Fruit fly (Drosophila melanogaster): ENCODE measurements around the gene Acsf2.

Gene Acsf2

DNA sequence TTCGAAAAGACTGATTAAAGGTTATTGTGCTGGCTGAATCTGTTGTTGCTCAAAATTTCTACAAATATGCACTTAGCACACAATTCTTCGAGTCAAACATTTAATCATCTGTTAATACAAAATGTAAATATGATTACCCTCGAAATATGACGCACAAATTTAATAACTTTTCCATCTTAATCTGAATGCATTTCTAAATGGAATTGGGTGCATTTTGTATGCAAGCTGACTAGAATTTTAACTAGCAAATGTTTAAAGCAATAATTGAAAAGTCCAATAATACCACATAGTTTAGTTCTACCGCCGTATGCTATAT lies 3.4 kb downstream of the Acsf2 start (continued):
- TF ChIP-seq CG9876 (GFP tag; optimal IDR thresholded peaks at IDR 0.05), result no peak
- no peak for TF ChIP-seq Atf3 (GFP tag; optimal IDR thresholded peaks at IDR 0.05)
- TF ChIP-seq zen2 (GFP tag; IDR thresholded peaks at IDR 0.05; ENCODE audit: partially characterized antibody), result no peak
- no peak for TF ChIP-seq CG13624 (GFP tag; optimal IDR thresholded peaks at IDR 0.05)
- no peak for TF ChIP-seq Lhr (GFP tag; optimal IDR thresholded peaks at IDR 0.05)
- TF ChIP-seq unpg (GFP tag; optimal IDR thresholded peaks at IDR 0.05), result peak; percentile 9
- TF ChIP-seq CG7786 (GFP tag; optimal IDR thresholded peaks at IDR 0.05), result no peak
- TF ChIP-seq Fer1 (GFP tag; optimal IDR thresholded peaks at IDR 0.05), result no peak
- no peak for TF ChIP-seq sr (GFP tag; IDR thresholded peaks at IDR 0.05)
- peak; percentile 49 for TF ChIP-seq nau (GFP tag; optimal IDR thresholded peaks at IDR 0.05)
- no peak for TF ChIP-seq CG8089 (GFP tag; optimal IDR thresholded peaks at IDR 0.05)
- no peak for TF ChIP-seq tgo (GFP tag; IDR thresholded peaks at IDR 0.05)
- no peak for TF ChIP-seq Poxn (GFP tag; IDR thresholded peaks at IDR 0.05)
- TF ChIP-seq z (GFP tag; IDR thresholded peaks at IDR 0.05), result no peak
- no peak for TF ChIP-seq CG4424 (GFP tag; optimal IDR thresholded peaks at IDR 0.05)
- peak; percentile 86 for TF ChIP-seq Asciz (GFP tag; optimal IDR thresholded peaks at IDR 0.05)
- TF ChIP-seq CG17186 (GFP tag; optimal IDR thresholded peaks at IDR 0.05), result no peak
- TF ChIP-seq Bdp1 (GFP tag; optimal IDR thresholded peaks at IDR 0.05), result no peak
- TF ChIP-seq ken (GFP tag; IDR thresholded peaks at IDR 0.05), result no peak
- TF ChIP-seq D (optimal IDR thresholded peaks at IDR 0.05), result no peak
- TF ChIP-seq D (GFP tag; optimal IDR thresholded peaks at IDR 0.05), result peak; percentile 17
- no peak for TF ChIP-seq Hr78 (GFP tag; optimal IDR thresholded peaks at IDR 0.05)
- no peak for TF ChIP-seq ind (GFP tag; optimal IDR thresholded peaks at IDR 0.05)
- TF ChIP-seq CG11085 (GFP tag; IDR thresholded peaks at IDR 0.05), result no peak
- TF ChIP-seq B-H2 (GFP tag; optimal IDR thresholded peaks at IDR 0.05), result no peak
- no peak for TF ChIP-seq gcm (GFP tag; optimal IDR thresholded peaks at IDR 0.05)
- TF ChIP-seq fru (optimal IDR thresholded peaks at IDR 0.05), result no peak
- TF ChIP-seq gem (tag; optimal IDR thresholded peaks at IDR 0.05), result peak; percentile 39
- no peak for TF ChIP-seq phol (tag; optimal IDR thresholded peaks at IDR 0.05)
- TF ChIP-seq bsh (GFP tag; optimal IDR thresholded peaks at IDR 0.05), result peak in 1 of 2 experiments; percentile 66
- no peak for TF ChIP-seq cwo (GFP tag; optimal IDR thresholded peaks at IDR 0.05)
- TF ChIP-seq CG4854 (GFP tag; optimal IDR thresholded peaks at IDR 0.05), result no peak
- no peak for TF ChIP-seq CG11560 (tag; IDR thresholded peaks at IDR 0.05)
- peak; percentile 19 for TF ChIP-seq sens (GFP tag)
- no peak for TF ChIP-seq CG17612 (GFP tag; IDR thresholded peaks at IDR 0.05)
- TF ChIP-seq rib (GFP tag; IDR thresholded peaks at IDR 0.05), result no peak
- no peak for TF ChIP-seq p53 (GFP tag; optimal IDR thresholded peaks at IDR 0.05)
- TF ChIP-seq Eip74EF (GFP tag; optimal IDR thresholded peaks at IDR 0.05), result no peak
- TF ChIP-seq Mes4 (GFP tag; optimal IDR thresholded peaks at IDR 0.05), result no peak
- no peak for TF ChIP-seq ranshi (GFP tag; IDR thresholded peaks at IDR 0.05)
- TF ChIP-seq Dref (GFP tag; IDR thresholded peaks at IDR 0.05), result no peak
- TF ChIP-seq gsb-n (tag; optimal IDR thresholded peaks at IDR 0.05), result peak; percentile 63
- TF ChIP-seq dmrt11E (tag; optimal IDR thresholded peaks at IDR 0.05), result peak; percentile 19
- peak; percentile 59 for TF ChIP-seq CG2875 (GFP tag; optimal IDR thresholded peaks at IDR 0.05)
- TF ChIP-seq emc (GFP tag; optimal IDR thresholded peaks at IDR 0.05), result no peak
- peak; percentile 20 for TF ChIP-seq PHDP (tag; optimal IDR thresholded peaks at IDR 0.05)
- TF ChIP-seq Sox100B (GFP tag; optimal IDR thresholded peaks at IDR 0.05), result peak; percentile 36
- TF ChIP-seq Med (GFP tag), result peak; percentile 57
- no peak for TF ChIP-seq grau (tag; optimal IDR thresholded peaks at IDR 0.05)
- TF ChIP-seq fd102C (GFP tag; optimal IDR thresholded peaks at IDR 0.05), result no peak
- no peak for TF ChIP-seq Neu2 (GFP tag; optimal IDR thresholded peaks at IDR 0.05; ENCODE audit: borderline replicate concordance)
- no peak for TF ChIP-seq otp (GFP tag; IDR thresholded peaks at IDR 0.05)
- TF ChIP-seq maf-S (GFP tag; optimal IDR thresholded peaks at IDR 0.05), result no peak

All from whole organism, embryonic.